Fruit fly (Drosophila melanogaster) whole organism, prepupa: ENCODE results near the gene CG11409.

Experiments
- CG10631 ChIP-seq: fragments of 200-800 bp; sonication (Bioruptor generic); optimal IDR thresholded peaks from 2 replicates; lab custom pipeline; 2016; ENCODE audit warnings: missing biosample characterization, missing genetic modification characterization
- CG10669 ChIP-seq: fragments of 200-800 bp; sonication (Bioruptor generic); optimal IDR thresholded peaks from 3 replicates; lab custom pipeline; 2018; ENCODE audit warnings: missing biosample characterization, mild to moderate bottlenecking, missing genetic modification characterization, moderate library complexity
- CG11294 ChIP-seq: fragments of 200-800 bp; sonication (Bioruptor generic); IDR thresholded peaks from 2 replicates; pipeline ENCODE4 v1.3.6; 2022; ENCODE audit warnings: missing biosample characterization, missing genetic modification characterization
- CG16779 ChIP-seq: fragments of 200-800 bp; sonication (Bioruptor generic); optimal IDR thresholded peaks from 3 replicates; lab custom pipeline; 2017; ENCODE audit warnings: missing biosample characterization, mild to moderate bottlenecking, missing genetic modification characterization
- CG6792 ChIP-seq: fragments of 200-800 bp; sonication (Bioruptor generic); optimal IDR thresholded peaks from 3 replicates; lab custom pipeline; 2016; ENCODE audit warnings: missing biosample characterization, missing genetic modification characterization
- CG8119 ChIP-seq: fragments of 200-800 bp; sonication (Bioruptor generic); IDR thresholded peaks from 3 replicates; pipeline ENCODE4 v1.3.6; 2022; ENCODE audit warnings: missing biosample characterization, missing genetic modification characterization
- CG8319 ChIP-seq: fragments of 200-800 bp; sonication (Bioruptor generic); optimal IDR thresholded peaks from 3 replicates; lab custom pipeline; 2016; ENCODE audit warnings: missing biosample characterization, missing genetic modification characterization
- Ets21C ChIP-seq: fragments of 200-800 bp; sonication (Bioruptor generic); optimal IDR thresholded peaks from 3 replicates; lab custom pipeline; 2016; ENCODE audit warnings: missing biosample characterization, missing genetic modification characterization
- Hr39 ChIP-seq: fragments of 200-800 bp; sonication (Bioruptor generic); optimal IDR thresholded peaks from 2 replicates; lab custom pipeline; 2016; ENCODE audit warnings: missing biosample characterization, missing genetic modification characterization
- Lpt ChIP-seq: fragments of 200-800 bp; sonication (Bioruptor generic); optimal IDR thresholded peaks from 3 replicates; lab custom pipeline; 2016; ENCODE audit warnings: missing biosample characterization, missing genetic modification characterization
- Sox15 ChIP-seq: fragments of 200-800 bp; sonication (Bioruptor generic); optimal IDR thresholded peaks from 3 replicates; lab custom pipeline; 2016; ENCODE audit warnings: missing biosample characterization, missing genetic modification characterization
- achi ChIP-seq: fragments of 200-800 bp; sonication (Bioruptor generic); optimal IDR thresholded peaks from 3 replicates; lab custom pipeline; 2016; ENCODE audit warnings: missing biosample characterization, missing genetic modification characterization
- vri ChIP-seq: fragments of 200-800 bp; sonication (Bioruptor generic); optimal IDR thresholded peaks from 3 replicates; lab custom pipeline; 2016; ENCODE audit warnings: missing biosample characterization, mild to moderate bottlenecking, missing genetic modification characterization

- TF ChIP-seq CG8319 (GFP tag; lab: Kevin White, UChicago) = no peak
- no peak for TF ChIP-seq Hr39
- no peak for TF ChIP-seq Ets21C (GFP tag; lab: Kevin White, UChicago)
- no peak for TF ChIP-seq CG8119
- no peak for TF ChIP-seq CG10669
- TF ChIP-seq CG10631 (GFP tag; lab: Kevin White, UChicago) = no peak
- TF ChIP-seq achi (GFP tag; lab: Kevin White, UChicago) = no peak
- no peak for TF ChIP-seq Lpt (GFP tag; lab: Kevin White, UChicago)
- no peak for TF ChIP-seq vri (GFP tag; lab: Kevin White, UChicago)
- TF ChIP-seq CG16779 (tag; lab: Kevin White, UChicago) = no peak
- no peak for TF ChIP-seq CG11294 (GFP tag; lab: Robert Waterston, UW)
- TF ChIP-seq CG6792 (GFP tag; lab: Kevin White, UChicago) = no peak
- no peak for TF ChIP-seq Sox15
These were observed 7.9 kb upstream of the CG11409 start, which contains the start of gene MTPAP for dm6 chrX:1349255-1349654.
